Worm (Caenorhabditis elegans): ENCODE results near the gene srx-4.

The srx-4 gene

DNA sequence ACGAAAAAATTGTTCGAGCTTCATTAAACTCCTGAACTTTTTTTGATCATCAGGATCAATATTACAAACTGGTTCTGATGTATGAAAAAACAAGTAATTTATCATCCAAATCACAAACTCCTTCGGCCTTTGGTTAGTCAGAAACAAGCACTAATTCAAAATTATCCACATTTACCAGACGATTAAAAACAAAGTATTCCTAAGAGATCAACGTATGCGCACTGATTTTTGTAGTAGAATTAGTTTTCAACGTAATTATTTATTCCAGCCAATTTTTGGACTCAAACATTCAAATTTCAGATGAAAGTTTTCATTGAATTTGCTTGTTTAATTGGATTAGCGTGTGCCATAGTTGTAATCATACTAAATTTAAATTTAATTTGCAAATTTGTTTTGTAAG, 14.3 kb upstream of the srx-4 start, which contains the start of gene srbc-38:
srbc-38 (plus strand) TSS at position 301 of the 400 bp plus-strand sequence.
- no peak for TF ChIP-seq ceh-30 (tag; optimal IDR thresholded peaks at IDR 0.05)
- TF ChIP-seq pat-9 (tag; optimal IDR thresholded peaks at IDR 0.05), result no peak
- TF ChIP-seq ref-2 (tag; optimal IDR thresholded peaks at IDR 0.05), result no peak
- TF ChIP-seq sox-2 (GFP tag; IDR thresholded peaks at IDR 0.05), result no peak
- no peak for TF ChIP-seq pros-1 (tag; optimal IDR thresholded peaks at IDR 0.05)
- no peak for TF ChIP-seq K09A11.1 (tag; optimal IDR thresholded peaks at IDR 0.05; ENCODE audit: insufficient read depth)
- no peak for TF ChIP-seq hlh-13 (GFP tag; optimal IDR thresholded peaks at IDR 0.05)
- no peak for TF ChIP-seq nhr-232 (tag; optimal IDR thresholded peaks at IDR 0.05)
- no peak for TF ChIP-seq che-1 (tag; optimal IDR thresholded peaks at IDR 0.05)
- TF ChIP-seq npax-4 (tag; optimal IDR thresholded peaks at IDR 0.05), result no peak

DNA sequence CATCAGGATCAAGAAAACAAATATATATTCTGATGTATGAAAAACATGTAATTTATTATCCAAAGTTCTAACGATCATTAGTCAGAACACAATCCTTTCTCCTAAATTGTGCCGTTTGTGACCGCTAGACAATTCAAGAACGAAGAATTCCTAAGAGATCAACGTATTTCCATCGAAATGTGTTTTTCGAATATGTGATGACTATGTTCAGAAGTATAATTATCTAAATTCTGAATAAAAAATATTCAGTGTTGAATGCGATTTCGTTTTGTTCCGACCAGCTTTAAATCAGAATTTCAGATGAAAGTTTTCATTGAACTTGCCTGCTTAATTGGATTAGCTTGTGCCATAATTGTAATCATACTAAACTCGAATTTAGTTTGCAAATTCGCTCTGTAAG, 9.7 kb upstream of the srx-4 start, which contains the start of gene srbc-37:
srbc-37 (plus strand) TSS at position 301 of the 400 bp plus-strand sequence.
- TF ChIP-seq hlh-8 (tag; optimal IDR thresholded peaks at IDR 0.05) (no peak), ceh-31 (tag; optimal IDR thresholded peaks at IDR 0.05) (no peak), ceh-9 (tag; optimal IDR thresholded peaks at IDR 0.05) (no peak), madf-2 (tag; optimal IDR thresholded peaks at IDR 0.05) (no peak), elt-2 (tag; optimal IDR thresholded peaks at IDR 0.05) (no peak), fkh-6 (tag; optimal IDR thresholded peaks at IDR 0.05) (no peak), unc-3 (GFP tag; conservative IDR thresholded peaks at IDR 0.05) (no peak), unc-3 (tag; optimal IDR thresholded peaks at IDR 0.05) (no peak), ceh-18 (tag; optimal IDR thresholded peaks at IDR 0.05) (no peak), unc-42 (tag; optimal IDR thresholded peaks at IDR 0.05) (no peak), sdc-2 (tag; optimal IDR thresholded peaks at IDR 0.05) (no peak), ahr-1 (tag; optimal IDR thresholded peaks at IDR 0.05) (no peak), pros-1 (tag; optimal IDR thresholded peaks at IDR 0.05) (no peak), C08G9.2 (tag; optimal IDR thresholded peaks at IDR 0.05) (no peak), mec-3 (tag; optimal IDR thresholded peaks at IDR 0.05; ENCODE audit: borderline replicate concordance) (no peak), ttx-3 (tag; optimal IDR thresholded peaks at IDR 0.05) (no peak), eyg-1 (tag; optimal IDR thresholded peaks at IDR 0.05) (no peak), ceh-30 (tag; optimal IDR thresholded peaks at IDR 0.05) (no peak), ceh-34 (tag; optimal IDR thresholded peaks at IDR 0.05) (no peak), ceh-48 (tag; optimal IDR thresholded peaks at IDR 0.05) (no peak), hlh-30 (tag; optimal IDR thresholded peaks at IDR 0.05; ENCODE audit: insufficient read depth) (no peak)

DNA sequence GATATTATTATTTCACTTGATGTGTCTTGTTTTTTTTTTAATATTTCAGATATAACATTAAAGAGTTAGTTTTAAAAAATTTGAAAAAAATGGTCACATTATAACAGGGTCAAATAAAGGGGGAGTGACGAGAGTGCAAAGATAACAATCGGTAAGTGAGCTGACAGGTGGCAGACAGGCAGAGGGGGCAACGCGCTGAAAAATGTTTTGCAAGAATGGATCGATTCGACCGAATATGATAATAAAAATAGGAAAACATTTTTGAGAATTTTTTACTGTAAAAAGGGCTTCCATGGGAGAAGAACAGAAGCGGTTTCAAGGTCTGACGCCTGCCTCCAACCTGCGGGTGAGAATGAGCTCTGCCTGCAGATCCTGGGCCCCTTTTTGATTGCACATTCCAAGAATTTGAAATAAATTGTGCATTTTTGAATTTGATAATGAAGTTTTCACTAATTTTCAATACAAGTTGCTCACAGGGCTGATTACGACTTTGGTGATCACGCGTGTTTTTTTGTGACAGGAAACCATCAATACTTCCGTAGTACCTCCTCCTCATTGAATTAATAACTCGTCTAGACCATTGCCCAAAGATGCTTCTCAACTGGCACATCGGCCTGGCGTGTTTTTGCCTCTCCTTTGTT, 7.0 kb upstream of the srx-4 start, which contains the start of the genes ugt-29 and srx-5:
ugt-29 (minus strand) TSS at position 101 of the 641 bp plus-strand sequence.
srx-5 (plus strand) TSS at position 591 of the 641 bp plus-strand sequence.
- TF ChIP-seq hlh-15 (tag; optimal IDR thresholded peaks at IDR 0.05) (no peak), hlh-8 (tag; optimal IDR thresholded peaks at IDR 0.05) (no peak), gmeb-2 (tag; optimal IDR thresholded peaks at IDR 0.05) (no peak), T23F11.4 (GFP tag; optimal IDR thresholded peaks at IDR 0.05) (no peak), fkh-6 (tag; optimal IDR thresholded peaks at IDR 0.05) (no peak), nhr-232 (tag; optimal IDR thresholded peaks at IDR 0.05) (no peak), pha-2 (tag; optimal IDR thresholded peaks at IDR 0.05) (no peak), ceh-2 (tag; optimal IDR thresholded peaks at IDR 0.05) (no peak), mec-3 (tag; optimal IDR thresholded peaks at IDR 0.05; ENCODE audit: borderline replicate concordance) (no peak)

DNA sequence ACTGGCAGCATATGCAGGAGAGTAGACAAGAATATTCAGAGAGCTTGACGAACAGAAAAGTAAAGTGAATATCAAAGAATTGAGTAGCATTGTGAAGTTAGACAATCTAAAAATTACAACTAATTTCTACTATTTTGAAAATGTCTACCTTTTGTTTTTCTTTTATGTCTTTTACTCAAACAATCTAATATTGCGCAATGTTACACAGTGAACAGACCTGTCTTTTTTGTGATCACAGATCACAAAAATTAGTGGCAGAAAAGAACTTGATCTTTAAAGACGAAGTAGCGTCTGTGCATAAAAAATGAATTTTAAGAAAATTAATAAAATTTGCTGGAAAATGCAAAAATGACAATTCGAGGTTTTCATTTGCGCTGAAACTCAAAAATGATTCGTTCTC, 6.5 kb upstream of the srx-4 start:
- TF ChIP-seq madf-2 (tag; optimal IDR thresholded peaks at IDR 0.05) (no peak), pax-1 (tag; optimal IDR thresholded peaks at IDR 0.05) (no peak), tbx-2 (tag; optimal IDR thresholded peaks at IDR 0.05) (no peak), ttx-3 (tag; optimal IDR thresholded peaks at IDR 0.05) (no peak), elt-2 (tag; optimal IDR thresholded peaks at IDR 0.05) (no peak), fax-1 (tag; optimal IDR thresholded peaks at IDR 0.05) (no peak), unc-3 (GFP tag; conservative IDR thresholded peaks at IDR 0.05) (no peak), unc-3 (tag; optimal IDR thresholded peaks at IDR 0.05) (no peak), dve-1 (tag; optimal IDR thresholded peaks at IDR 0.05) (no peak), fkh-10 (GFP tag; optimal IDR thresholded peaks at IDR 0.05) (no peak), ref-2 (tag; optimal IDR thresholded peaks at IDR 0.05) (no peak), ceh-14 (tag; optimal IDR thresholded peaks at IDR 0.05) (no peak), ahr-1 (tag; optimal IDR thresholded peaks at IDR 0.05) (no peak), C08G9.2 (tag; optimal IDR thresholded peaks at IDR 0.05) (no peak), gmeb-2 (tag; optimal IDR thresholded peaks at IDR 0.05) (no peak), sox-4 (tag; optimal IDR thresholded peaks at IDR 0.05) (no peak), ceh-30 (tag; optimal IDR thresholded peaks at IDR 0.05) (no peak), ceh-48 (tag; optimal IDR thresholded peaks at IDR 0.05) (no peak), unc-86 (tag; optimal IDR thresholded peaks at IDR 0.05) (no peak), rnt-1 (tag; optimal IDR thresholded peaks at IDR 0.05) (no peak), hlh-30 (tag; optimal IDR thresholded peaks at IDR 0.05; ENCODE audit: insufficient read depth) (no peak)
